Worm (Caenorhabditis elegans) whole organism, midembryonic: ENCODE measurements around the gene clec-223.

ENCODE experiments used
- T22C8.4 ChIP-seq: fragments of 200-800 bp; sonication (Bioruptor generic); IDR thresholded peaks from 2 replicates; pipeline ENCODE4 v1.3.6; 2022; ENCODE audit warnings: missing genetic modification characterization, missing compliant biosample characterization
- cog-1 ChIP-seq: sonication (generic microtip); optimal IDR thresholded peaks from 2 replicates; lab custom pipeline; 2016; ENCODE audit warnings: missing genetic modification characterization, missing compliant biosample characterization
- flt-1 ChIP-seq: fragments of 200-800 bp; sonication (Bioruptor generic); IDR thresholded peaks from 2 replicates; pipeline ENCODE4 v1.3.6; 2022; ENCODE audit warnings: missing genetic modification characterization, missing compliant biosample characterization
- klf-2 ChIP-seq: fragments of 200-800 bp; sonication (Bioruptor generic); conservative IDR thresholded peaks from 2 replicates; pipeline ENCODE4 v1.3.6; 2022; ENCODE audit warnings: missing genetic modification reagents, missing genetic modification characterization, missing compliant biosample characterization
- med-1 ChIP-seq: sonication (generic microtip); optimal IDR thresholded peaks from 2 replicates; lab custom pipeline; 2017; ENCODE audit warnings: missing genetic modification characterization, mild to moderate bottlenecking, missing compliant biosample characterization, antibody characterized with exemption, missing genetic modification reagents; ENCODE audit not compliant: insufficient read depth
- ref-1 ChIP-seq: fragments of 200-800 bp; sonication (Bioruptor generic); conservative IDR thresholded peaks from 2 replicates; pipeline ENCODE4 v1.3.6; 2022; ENCODE audit warnings: missing genetic modification reagents, missing genetic modification characterization, missing compliant biosample characterization
- tab-1 ChIP-seq: fragments of 200-800 bp; sonication (Bioruptor generic); IDR thresholded peaks from 2 replicates; pipeline ENCODE4 v1.3.6; 2022; ENCODE audit warnings: missing genetic modification characterization, missing compliant biosample characterization
- ztf-23 ChIP-seq: fragments of 200-800 bp; sonication (Bioruptor generic); IDR thresholded peaks from 2 replicates; pipeline ENCODE4 v1.3.6; 2022; ENCODE audit warnings: missing genetic modification reagents, missing genetic modification characterization, missing compliant biosample characterization
- ztf-29 ChIP-seq: fragments of 200-800 bp; sonication (Bioruptor generic); IDR thresholded peaks from 2 replicates; pipeline ENCODE4 v1.3.6; 2022; ENCODE audit warnings: missing genetic modification reagents, missing genetic modification characterization, missing compliant biosample characterization

clec-223 gene

ce11 chrV:11294393-11294792 lies 21.4 kb downstream of the clec-223 start, which contains the start of gene T03F7.6:
T03F7.6 (plus strand) TSS chrV:11294693.
- no peak for TF ChIP-seq cog-1 (tag; lab: Kevin White, UChicago)
- no peak for TF ChIP-seq ztf-29 (GFP tag; lab: Robert Waterston, UW)
- TF ChIP-seq T22C8.4 (GFP tag; lab: Robert Waterston, UW), result no peak
- TF ChIP-seq klf-2, result no peak
- TF ChIP-seq flt-1 (GFP tag; lab: Robert Waterston, UW), result no peak
- TF ChIP-seq tab-1 (GFP tag; lab: Robert Waterston, UW), result no peak
- TF ChIP-seq med-1 (GFP tag; lab: Kevin White, UChicago), result no peak
- no peak for TF ChIP-seq ref-1 (GFP tag; lab: Robert Waterston, UW)
- TF ChIP-seq ztf-23, result no peak

- no peak for TF ChIP-seq tab-1 (GFP tag; lab: Robert Waterston, UW)
- no peak for TF ChIP-seq ztf-23
- no peak for TF ChIP-seq med-1 (GFP tag; lab: Kevin White, UChicago)
- no peak for TF ChIP-seq ref-1 (GFP tag; lab: Robert Waterston, UW)
- TF ChIP-seq cog-1 (tag; lab: Kevin White, UChicago), result no peak
- TF ChIP-seq flt-1 (GFP tag; lab: Robert Waterston, UW), result no peak
- TF ChIP-seq klf-2, result no peak
- no peak for TF ChIP-seq T22C8.4 (GFP tag; lab: Robert Waterston, UW)
- TF ChIP-seq ztf-29 (GFP tag; lab: Robert Waterston, UW), result no peak
Measured at ce11 chrV:11298632-11299031, 25.7 kb downstream of the clec-223 start, which contains the start of gene T03F7.5. T03F7.5 (minus strand) TSS chrV:11298732.

- TF ChIP-seq cog-1 (tag; lab: Kevin White, UChicago), result no peak
- no peak for TF ChIP-seq klf-2
- no peak for TF ChIP-seq tab-1 (GFP tag; lab: Robert Waterston, UW)
- TF ChIP-seq ztf-23, result no peak
- TF ChIP-seq ref-1 (GFP tag; lab: Robert Waterston, UW), result no peak
- no peak for TF ChIP-seq ztf-29 (GFP tag; lab: Robert Waterston, UW)
- TF ChIP-seq flt-1 (GFP tag; lab: Robert Waterston, UW), result no peak
- TF ChIP-seq med-1 (GFP tag; lab: Kevin White, UChicago), result no peak
- no peak for TF ChIP-seq T22C8.4 (GFP tag; lab: Robert Waterston, UW)
Measured at ce11 chrV:11299406-11299805, 26.5 kb downstream of the clec-223 start.

- TF ChIP-seq ztf-29 (GFP tag; lab: Robert Waterston, UW), result no peak
- TF ChIP-seq cog-1 (tag; lab: Kevin White, UChicago), result no peak
- TF ChIP-seq tab-1 (GFP tag; lab: Robert Waterston, UW), result no peak
- TF ChIP-seq ref-1 (GFP tag; lab: Robert Waterston, UW), result no peak
- TF ChIP-seq ztf-23, result no peak
- no peak for TF ChIP-seq flt-1 (GFP tag; lab: Robert Waterston, UW)
- no peak for TF ChIP-seq med-1 (GFP tag; lab: Kevin White, UChicago)
- TF ChIP-seq klf-2, result no peak
- TF ChIP-seq T22C8.4 (GFP tag; lab: Robert Waterston, UW), result no peak
Measured at ce11 chrV:11300539-11300938, 27.6 kb downstream of the clec-223 start, which contains the start of gene srh-47. srh-47 (minus strand) TSS chrV:11300639.

- TF ChIP-seq ztf-29 (GFP tag; lab: Robert Waterston, UW), result no peak
- TF ChIP-seq ref-1 (GFP tag; lab: Robert Waterston, UW), result no peak
- no peak for TF ChIP-seq klf-2
- no peak for TF ChIP-seq T22C8.4 (GFP tag; lab: Robert Waterston, UW)
- TF ChIP-seq flt-1 (GFP tag; lab: Robert Waterston, UW), result no peak
- TF ChIP-seq med-1 (GFP tag; lab: Kevin White, UChicago), result no peak
- TF ChIP-seq tab-1 (GFP tag; lab: Robert Waterston, UW), result no peak
- TF ChIP-seq cog-1 (tag; lab: Kevin White, UChicago), result no peak
- no peak for TF ChIP-seq ztf-23
Measured at ce11 chrV:11302698-11303097, 29.8 kb downstream of the clec-223 start, which contains the start of gene srh-46. srh-46 (minus strand) TSS chrV:11302886.

- TF ChIP-seq cog-1 (tag; lab: Kevin White, UChicago), result no peak
- no peak for TF ChIP-seq klf-2
- no peak for TF ChIP-seq ztf-23
- TF ChIP-seq med-1 (GFP tag; lab: Kevin White, UChicago), result no peak
- TF ChIP-seq T22C8.4 (GFP tag; lab: Robert Waterston, UW), result no peak
- no peak for TF ChIP-seq ref-1 (GFP tag; lab: Robert Waterston, UW)
- no peak for TF ChIP-seq tab-1 (GFP tag; lab: Robert Waterston, UW)
- TF ChIP-seq ztf-29 (GFP tag; lab: Robert Waterston, UW), result no peak
- no peak for TF ChIP-seq flt-1 (GFP tag; lab: Robert Waterston, UW)
Measured at ce11 chrV:11304200-11304599, 31.3 kb downstream of the clec-223 start.

- TF ChIP-seq med-1 (GFP tag; lab: Kevin White, UChicago) (no peak), klf-2 (no peak), cog-1 (tag; lab: Kevin White, UChicago) (no peak), flt-1 (GFP tag; lab: Robert Waterston, UW) (no peak), ref-1 (GFP tag; lab: Robert Waterston, UW) (no peak), ztf-29 (GFP tag; lab: Robert Waterston, UW) (no peak), T22C8.4 (GFP tag; lab: Robert Waterston, UW) (no peak), ztf-23 (no peak)
Measured at ce11 chrV:11304879-11305278, 31.9 kb downstream of the clec-223 start, which contains the start of gene srh-45. srh-45 (minus strand) TSS chrV:11304979.

- TF ChIP-seq tab-1 (GFP tag; lab: Robert Waterston, UW) (no peak), ztf-23 (no peak), klf-2 (no peak), ref-1 (GFP tag; lab: Robert Waterston, UW) (no peak), flt-1 (GFP tag; lab: Robert Waterston, UW) (no peak), cog-1 (tag; lab: Kevin White, UChicago) (no peak), ztf-29 (GFP tag; lab: Robert Waterston, UW) (no peak), med-1 (GFP tag; lab: Kevin White, UChicago) (no peak), T22C8.4 (GFP tag; lab: Robert Waterston, UW) (no peak)
Measured at ce11 chrV:11307781-11308180, 34.8 kb downstream of the clec-223 start.

ce11 chrV:11308346-11308745 lies 35.4 kb downstream of the clec-223 start, which contains the start of gene snf-11:
snf-11 (minus strand) TSS chrV:11308446.
- TF ChIP-seq T22C8.4 (GFP tag; lab: Robert Waterston, UW), result no peak
- TF ChIP-seq ref-1 (GFP tag; lab: Robert Waterston, UW), result no peak
- no peak for TF ChIP-seq tab-1 (GFP tag; lab: Robert Waterston, UW)
- TF ChIP-seq ztf-23, result no peak
- TF ChIP-seq med-1 (GFP tag; lab: Kevin White, UChicago), result no peak
- no peak for TF ChIP-seq ztf-29 (GFP tag; lab: Robert Waterston, UW)
- TF ChIP-seq cog-1 (tag; lab: Kevin White, UChicago), result no peak
- TF ChIP-seq flt-1 (GFP tag; lab: Robert Waterston, UW), result no peak
- TF ChIP-seq klf-2, result no peak
